Worm (Caenorhabditis elegans): ENCODE results near the gene btf-1.

btf-1 gene

ce11 chrII:13189363-13189762, 10.6 kb upstream of the btf-1 start:
- TF ChIP-seq unc-62 (GFP tag; optimal IDR thresholded peaks at IDR 0.05), result no peak

ce11 chrII:13190412-13190811, 9.6 kb upstream of the btf-1 start:
- TF ChIP-seq unc-62 (GFP tag; optimal IDR thresholded peaks at IDR 0.05), result no peak

ce11 chrII:13193563-13194103, 6.3 kb upstream of the btf-1 start:
- no peak for TF ChIP-seq unc-62 (GFP tag; optimal IDR thresholded peaks at IDR 0.05)

ce11 chrII:13195163-13195562, 4.8 kb upstream of the btf-1 start, which contains the start of gene lec-1:
lec-1 (plus strand) TSS chrII:13195549.
- TF ChIP-seq unc-62 (GFP tag; optimal IDR thresholded peaks at IDR 0.05), result no peak

ce11 chrII:13195706-13196417, 4.1 kb upstream of the btf-1 start:
- TF ChIP-seq unc-62 (GFP tag; optimal IDR thresholded peaks at IDR 0.05), result no peak

- TF ChIP-seq unc-62 (GFP tag; optimal IDR thresholded peaks at IDR 0.05), result no peak
These were observed 3.2 kb upstream of the btf-1 start for ce11 chrII:13196689-13197280.

- TF ChIP-seq unc-62 (GFP tag; optimal IDR thresholded peaks at IDR 0.05), result no peak
These were observed 1.1 kb upstream of the btf-1 start for ce11 chrII:13198845-13199244.

- no peak for TF ChIP-seq unc-62 (GFP tag; optimal IDR thresholded peaks at IDR 0.05)
These were observed 15.8 kb downstream of the btf-1 start, which contains the start of gene F15D4.2 for ce11 chrII:13215792-13216191. F15D4.2 (plus strand) TSS chrII:13216092.

- no peak for TF ChIP-seq unc-62 (GFP tag; optimal IDR thresholded peaks at IDR 0.05)
These were observed 19.4 kb downstream of the btf-1 start for ce11 chrII:13219373-13219772.

ce11 chrII:13230489-13231196, 30.7 kb downstream of the btf-1 start:
- TF ChIP-seq unc-62 (GFP tag; optimal IDR thresholded peaks at IDR 0.05), result no peak

ce11 chrII:13233712-13234111, 33.7 kb downstream of the btf-1 start:
- no peak for TF ChIP-seq unc-62 (GFP tag; optimal IDR thresholded peaks at IDR 0.05)

- no peak for TF ChIP-seq unc-62 (GFP tag; optimal IDR thresholded peaks at IDR 0.05)
These were observed 35.3 kb downstream of the btf-1 start, which contains the start of gene flp-16 for ce11 chrII:13235289-13235688. flp-16 (plus strand) TSS chrII:13235306.

- no peak for TF ChIP-seq unc-62 (GFP tag; optimal IDR thresholded peaks at IDR 0.05)
These were observed 38.0 kb downstream of the btf-1 start, which contains the start of gene romo-1 for ce11 chrII:13237829-13238404. romo-1 (minus strand) TSS chrII:13237907.

- TF ChIP-seq unc-62 (GFP tag; optimal IDR thresholded peaks at IDR 0.05), result no peak
These were observed 39.6 kb downstream of the btf-1 start for ce11 chrII:13239593-13239992.

ce11 chrII:13243021-13243420, 43.1 kb downstream of the btf-1 start, which contains the start of gene F15D4.4:
F15D4.4 (minus strand) TSS chrII:13243121.
- no peak for TF ChIP-seq unc-62 (GFP tag; optimal IDR thresholded peaks at IDR 0.05)

- no peak for TF ChIP-seq unc-62 (GFP tag; optimal IDR thresholded peaks at IDR 0.05)
These were observed 45.1 kb downstream of the btf-1 start, which contains the start of gene F15D4.5 for ce11 chrII:13245076-13245475. F15D4.5 (plus strand) TSS chrII:13245376.
